Worm (Caenorhabditis elegans) whole organism, L2 larva: ENCODE measurements around the gene fbxc-34.

Source experiments
- ceh-16 ChIP-seq: fragments of 150-350 bp; optimal IDR thresholded peaks from 2 replicates; lab custom pipeline; 2014; ENCODE audit warnings: missing biosample characterization, missing genetic modification characterization
- ceh-82 ChIP-seq: fragments of 150-350 bp; optimal IDR thresholded peaks from 2 replicates; lab custom pipeline; 2014; ENCODE audit warnings: missing biosample characterization, missing genetic modification characterization
- lin-11 ChIP-seq: fragments of 150-350 bp; sonication (generic microtip); optimal IDR thresholded peaks from 2 replicates; lab custom pipeline; 2014; ENCODE audit warnings: missing biosample characterization, missing genetic modification characterization, inconsistent platforms, mixed read lengths
- lin-13 ChIP-seq: fragments of 150-350 bp; optimal IDR thresholded peaks from 2 replicates; lab custom pipeline; 2014; ENCODE audit warnings: missing biosample characterization, missing genetic modification reagents, missing genetic modification characterization
- lsy-2 ChIP-seq, 2 experiments: fragments of 150-350 bp in 1 of 2; sonication (generic microtip) in 1 of 2; optimal IDR thresholded peaks; 2 replicates each; lab custom pipeline; 2014 to 2017; ENCODE audit warnings: missing biosample characterization in 2 of 2, missing genetic modification characterization in 2 of 2
- mbf-1 ChIP-seq: sonication (generic microtip); optimal IDR thresholded peaks from 2 replicates; lab custom pipeline; 2017; ENCODE audit warnings: missing biosample characterization, missing genetic modification characterization
- nhr-10 ChIP-seq: sonication (generic microtip); optimal IDR thresholded peaks from 2 replicates; lab custom pipeline; 2017; ENCODE audit warnings: missing biosample characterization, missing genetic modification characterization
- nhr-237 ChIP-seq: fragments of 150-350 bp; optimal IDR thresholded peaks from 2 replicates; lab custom pipeline; 2014; ENCODE audit warnings: missing biosample characterization, missing genetic modification characterization
- peb-1 ChIP-seq: fragments of 150-350 bp; optimal IDR thresholded peaks from 2 replicates; lab custom pipeline; 2014; ENCODE audit warnings: missing biosample characterization, missing genetic modification characterization
- sem-4 ChIP-seq: fragments of 150-350 bp; optimal IDR thresholded peaks from 2 replicates; lab custom pipeline; 2014; ENCODE audit warnings: missing biosample characterization, missing genetic modification reagents, missing genetic modification characterization
- skn-1 ChIP-seq: sonication (generic microtip); optimal IDR thresholded peaks from 2 replicates; lab custom pipeline; 2017; ENCODE audit warnings: missing biosample characterization, missing genetic modification characterization
- snpc-4 ChIP-seq: fragments of 150-350 bp; optimal IDR thresholded peaks from 2 replicates; lab custom pipeline; 2014; ENCODE audit warnings: missing biosample characterization, missing genetic modification characterization
- unc-62 ChIP-seq: fragments of 150-350 bp; optimal IDR thresholded peaks from 2 replicates; lab custom pipeline; 2014; ENCODE audit warnings: missing biosample characterization, missing genetic modification reagents, missing genetic modification characterization

DNA sequence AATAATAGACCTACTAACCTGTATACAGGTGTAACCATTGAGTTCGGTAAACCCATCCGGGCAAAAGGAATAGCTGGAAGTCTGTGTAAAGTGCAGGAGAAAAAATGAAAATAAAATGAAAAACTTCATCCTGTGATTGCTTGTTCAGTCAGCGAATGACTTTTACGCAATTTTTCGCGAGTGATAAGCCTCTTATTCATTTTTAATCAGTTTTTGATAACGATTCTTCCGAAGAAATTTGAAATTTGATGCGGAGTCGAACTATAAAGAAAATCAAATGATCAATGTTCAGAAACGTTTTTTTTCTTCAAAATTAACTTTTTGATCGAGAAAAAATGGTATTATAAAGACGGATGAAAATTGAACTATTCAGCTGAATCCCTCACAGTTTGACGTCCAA is 8.2 kb upstream of the fbxc-34 start:
- TF ChIP-seq peb-1 (no peak), snpc-4 (tag; lab: Kevin White, UChicago) (no peak), lin-13 (no peak), ceh-16 (tag; lab: Kevin White, UChicago) (no peak), skn-1 (tag; lab: Kevin White, UChicago) (no peak), nhr-10 (tag; lab: Kevin White, UChicago) (no peak), ceh-82 (tag; lab: Kevin White, UChicago) (no peak), sem-4 (no peak), unc-62 (GFP tag; lab: Kevin White, UChicago) (no peak), lin-11 (tag; lab: Kevin White, UChicago) (no peak), nhr-237 (tag; lab: Kevin White, UChicago) (no peak), mbf-1 (tag; lab: Kevin White, UChicago) (no peak), lsy-2 (tag; optimal IDR thresholded peaks at IDR 0.05; lab: Kevin White, UChicago) (no peak)
